Worm (Caenorhabditis elegans): ENCODE data around the gene fkb-1.
"Not testable (repeated sequence)": the region's sequence is repeated elsewhere in the genome, so short reads cannot be mapped to it uniquely, and the experiment has no call there.

Gene fkb-1

ce11 chrIV:11036222-11036621 is at the start of gene fkb-1:
TSS of gene fkb-1 (plus strand) at chrIV:11036582.
- TF ChIP-seq fkh-10 (GFP tag; optimal IDR thresholded peaks at IDR 0.05) = no peak
- peak; percentile 63 for TF ChIP-seq lin-15B (tag; optimal IDR thresholded peaks at IDR 0.05)
- no peak for TF ChIP-seq unc-62 (GFP tag; optimal IDR thresholded peaks at IDR 0.05)
- peak; percentile 58 for TF ChIP-seq nhr-23 (tag; optimal IDR thresholded peaks at IDR 0.05)
- TF ChIP-seq ceh-16 (tag; optimal IDR thresholded peaks at IDR 0.05) = no peak
- TF ChIP-seq ceh-9 (tag; optimal IDR thresholded peaks at IDR 0.05) = no peak
- peak; percentile 45 for TF ChIP-seq lsy-12 (tag; optimal IDR thresholded peaks at IDR 0.05)
- peak; percentile 31 for TF ChIP-seq lin-39 (tag; optimal IDR thresholded peaks at IDR 0.05)
- peak; percentile 38 for TF ChIP-seq ceh-28 (tag; optimal IDR thresholded peaks at IDR 0.05)
- TF ChIP-seq elt-3 (tag; optimal IDR thresholded peaks at IDR 0.05) = no peak
- TF ChIP-seq nhr-237 (tag; optimal IDR thresholded peaks at IDR 0.05) = no peak
- TF ChIP-seq egl-27 (tag; optimal IDR thresholded peaks at IDR 0.05) = no peak
- TF ChIP-seq nhr-67 (tag; optimal IDR thresholded peaks at IDR 0.05) = no peak
- peak; percentile 51 for TF ChIP-seq hmg-11 (tag; optimal IDR thresholded peaks at IDR 0.05)
- TF ChIP-seq mml-1 (tag; optimal IDR thresholded peaks at IDR 0.05) = no peak
- peak; percentile 44 for TF ChIP-seq jun-1 (tag; optimal IDR thresholded peaks at IDR 0.05)
- no peak for TF ChIP-seq aly-2 (tag; optimal IDR thresholded peaks at IDR 0.05)
- TF ChIP-seq nhr-77 (tag; optimal IDR thresholded peaks at IDR 0.05) = no peak
- peak; percentile 70 for TF ChIP-seq snpc-4 (tag; optimal IDR thresholded peaks at IDR 0.05)
- TF ChIP-seq eor-1 (tag; optimal IDR thresholded peaks at IDR 0.05) = no peak
- TF ChIP-seq ztf-11 (tag; optimal IDR thresholded peaks at IDR 0.05) = no peak
- no peak for TF ChIP-seq ZK546.5 (tag; optimal IDR thresholded peaks at IDR 0.05)
- TF ChIP-seq R02D3.7 (tag; optimal IDR thresholded peaks at IDR 0.05) = no peak
- TF ChIP-seq nfya-1 (tag; optimal IDR thresholded peaks at IDR 0.05; ENCODE audit: insufficient read depth) = peak; percentile 65
- peak; percentile 35 for TF ChIP-seq elt-2 (tag; optimal IDR thresholded peaks at IDR 0.05)
- TF ChIP-seq sea-2 (GFP tag; optimal IDR thresholded peaks at IDR 0.05) = no peak
- TF ChIP-seq pha-4 (tag; optimal IDR thresholded peaks at IDR 0.05) = peak; percentile 87
- TF ChIP-seq nhr-43 (tag; optimal IDR thresholded peaks at IDR 0.05; ENCODE audit: poor library complexity, severe bottlenecking) = no peak
- peak; percentile 10 for TF ChIP-seq nhr-25 (tag; optimal IDR thresholded peaks at IDR 0.05)
- TF ChIP-seq elt-1 (tag; optimal IDR thresholded peaks at IDR 0.05) = no peak
- TF ChIP-seq nhr-12 (tag; optimal IDR thresholded peaks at IDR 0.05) = no peak
- TF ChIP-seq pqm-1 (tag; optimal IDR thresholded peaks at IDR 0.05) = peak; percentile 16
- no peak for TF ChIP-seq nhr-11 (tag; optimal IDR thresholded peaks at IDR 0.05)
- TF ChIP-seq ztf-4 (tag; optimal IDR thresholded peaks at IDR 0.05) = no peak
- TF ChIP-seq nhr-28 (tag; optimal IDR thresholded peaks at IDR 0.05) = no peak

ce11 chrIV:10987342-10987945 is 48.9 kb upstream of the fkb-1 start, which contains the start of gene Y43E12A.3:
TSS of gene Y43E12A.3 (plus strand) at chrIV:10987895.
- not testable (repeated sequence) for TF ChIP-seq ceh-28, daf-12, nhr-28 (tag; optimal IDR thresholded peaks at IDR 0.05)

ce11 chrIV:10990699-10991098 is 45.7 kb upstream of the fkb-1 start, which contains the start of gene F13H10.5:
TSS of gene F13H10.5 (plus strand) at chrIV:10990999.
- TF ChIP-seq nhr-28 (tag; optimal IDR thresholded peaks at IDR 0.05) = no peak
- TF ChIP-seq ZK546.5 (tag; optimal IDR thresholded peaks at IDR 0.05) = no peak
- no peak for TF ChIP-seq nhr-67 (tag; optimal IDR thresholded peaks at IDR 0.05)
- TF ChIP-seq ceh-82 (tag; optimal IDR thresholded peaks at IDR 0.05) = no peak
- no peak for TF ChIP-seq lsy-12 (tag; optimal IDR thresholded peaks at IDR 0.05)
- no peak for TF ChIP-seq aly-2 (tag; optimal IDR thresholded peaks at IDR 0.05)
- no peak for TF ChIP-seq ceh-9 (tag; optimal IDR thresholded peaks at IDR 0.05)
- no peak for TF ChIP-seq jun-1 (tag; optimal IDR thresholded peaks at IDR 0.05)
- no peak for TF ChIP-seq lin-39 (tag; optimal IDR thresholded peaks at IDR 0.05)
- TF ChIP-seq ama-1 (optimal IDR thresholded peaks at IDR 0.05) = no peak
- TF ChIP-seq elt-3 (tag; optimal IDR thresholded peaks at IDR 0.05) = no peak
- TF ChIP-seq ztf-4 (tag; optimal IDR thresholded peaks at IDR 0.05) = no peak
- no peak for TF ChIP-seq unc-62 (GFP tag; optimal IDR thresholded peaks at IDR 0.05)
- no peak for TF ChIP-seq lin-15B (tag; optimal IDR thresholded peaks at IDR 0.05)
- TF ChIP-seq hmg-11 (tag; optimal IDR thresholded peaks at IDR 0.05) = no peak
- TF ChIP-seq tbx-2 (tag; optimal IDR thresholded peaks at IDR 0.05) = no peak
- no peak for TF ChIP-seq ceh-28 (tag; optimal IDR thresholded peaks at IDR 0.05)

Measured in whole organism, L3 larva.